Worm (Caenorhabditis elegans) whole organism, young adult: Measurements from ENCODE around the gene ten-1.
A peak's percentile ranks its signal among the peaks of the same experiment; 100 is the strongest.

Experiments
- C06A6.2 ChIP-seq: fragments of 200-800 bp; sonication (Bioruptor generic); conservative IDR thresholded peaks from 2 replicates; pipeline ENCODE4 v1.3.6; 2022; ENCODE audit warnings: missing genetic modification characterization, missing compliant biosample characterization
- C17E4.6 ChIP-seq: fragments of 200-800 bp; sonication (Bioruptor generic); IDR thresholded peaks from 2 replicates; pipeline ENCODE4 v1.3.6; 2022; ENCODE audit warnings: missing genetic modification reagents, missing genetic modification characterization, missing compliant biosample characterization
- F49E8.2 ChIP-seq: sonication (generic microtip); optimal IDR thresholded peaks from 3 replicates; lab custom pipeline; 2017; ENCODE audit warnings: missing genetic modification characterization, mild to moderate bottlenecking, missing compliant biosample characterization, antibody characterized with exemption, moderate library complexity; ENCODE audit not compliant: insufficient read depth
- K12H6.12 ChIP-seq: fragments of 200-800 bp; sonication (Bioruptor generic); optimal IDR thresholded peaks from 2 replicates; lab custom pipeline; 2018; ENCODE audit warnings: mild to moderate bottlenecking, missing genetic modification characterization, missing compliant biosample characterization
- Y53F4B.3 ChIP-seq: fragments of 200-800 bp; sonication (Bioruptor generic); IDR thresholded peaks from 2 replicates; pipeline ENCODE4 v1.3.6; 2022; ENCODE audit warnings: missing genetic modification reagents, missing genetic modification characterization, missing compliant biosample characterization
- Y53G8AR.9 ChIP-seq: fragments of 200-800 bp; sonication (Bioruptor generic); conservative IDR thresholded peaks from 2 replicates; pipeline ENCODE4 v1.3.6; 2022; ENCODE audit warnings: missing genetic modification reagents, missing genetic modification characterization, missing compliant biosample characterization
- Y67H2A.10 ChIP-seq: fragments of 200-800 bp; sonication (Bioruptor generic); conservative IDR thresholded peaks from 2 replicates; pipeline ENCODE4 v1.3.6; 2022; ENCODE audit warnings: missing genetic modification reagents, missing genetic modification characterization, missing compliant biosample characterization
- aptf-2 ChIP-seq: fragments of 200-800 bp; sonication (Bioruptor generic); conservative IDR thresholded peaks from 2 replicates; pipeline ENCODE4 v1.3.6; 2022; ENCODE audit warnings: missing genetic modification reagents, missing genetic modification characterization, missing compliant biosample characterization
- athp-1 ChIP-seq: sonication (generic microtip); optimal IDR thresholded peaks from 2 replicates; lab custom pipeline; 2017; ENCODE audit warnings: mild to moderate bottlenecking, missing genetic modification characterization, missing compliant biosample characterization
- ceh-100 ChIP-seq: fragments of 200-800 bp; sonication (Bioruptor generic); IDR thresholded peaks from 2 replicates; pipeline ENCODE4 v1.3.6; 2022; ENCODE audit warnings: missing genetic modification reagents, missing genetic modification characterization, missing compliant biosample characterization
- ceh-40 ChIP-seq: fragments of 200-800 bp; sonication (Bioruptor generic); IDR thresholded peaks from 2 replicates; pipeline ENCODE4 v1.3.6; 2022; ENCODE audit warnings: missing genetic modification characterization, missing compliant biosample characterization
- ceh-79 ChIP-seq: sonication (generic microtip); optimal IDR thresholded peaks from 2 replicates; lab custom pipeline; 2017; ENCODE audit warnings: mild to moderate bottlenecking, missing genetic modification characterization, missing compliant biosample characterization
- chd-7 ChIP-seq: sonication (generic microtip); optimal IDR thresholded peaks from 2 replicates; lab custom pipeline; 2016; ENCODE audit warnings: mild to moderate bottlenecking, missing genetic modification characterization, moderate library complexity, missing compliant biosample characterization
- dox-1 ChIP-seq: fragments of 200-800 bp; sonication (Bioruptor generic); IDR thresholded peaks from 2 replicates; pipeline ENCODE4 v1.3.6; 2022; ENCODE audit warnings: missing genetic modification reagents, missing genetic modification characterization, missing compliant biosample characterization
- dpff-1 ChIP-seq: sonication (generic microtip); optimal IDR thresholded peaks from 2 replicates; lab custom pipeline; 2017; ENCODE audit warnings: mild to moderate bottlenecking, missing genetic modification characterization, missing compliant biosample characterization
- efl-1 ChIP-seq: fragments of 150-350 bp; optimal IDR thresholded peaks from 2 replicates; lab custom pipeline; 2014; ENCODE audit warnings: missing biosample characterization, missing genetic modification reagents, missing genetic modification characterization
- egl-44 ChIP-seq: fragments of 200-800 bp; sonication (Bioruptor generic); IDR thresholded peaks from 2 replicates; pipeline ENCODE4 v1.3.6; 2022; ENCODE audit warnings: missing genetic modification reagents, missing genetic modification characterization, missing compliant biosample characterization
- egrh-3 ChIP-seq: fragments of 200-800 bp; sonication (Bioruptor generic); IDR thresholded peaks from 2 replicates; pipeline ENCODE4 v1.3.6; 2022; ENCODE audit warnings: missing genetic modification reagents, missing genetic modification characterization, missing compliant biosample characterization
- ets-4 ChIP-seq: fragments of 200-800 bp; sonication (Bioruptor generic); optimal IDR thresholded peaks from 2 replicates; lab custom pipeline; 2018; ENCODE audit warnings: mild to moderate bottlenecking, missing genetic modification characterization, missing compliant biosample characterization
- fkh-3 ChIP-seq: sonication (generic microtip); optimal IDR thresholded peaks from 2 replicates; lab custom pipeline; 2016; ENCODE audit warnings: mild to moderate bottlenecking, missing genetic modification characterization, missing compliant biosample characterization
- him-1 ChIP-seq: sonication (generic microtip); optimal IDR thresholded peaks from 2 replicates; lab custom pipeline; 2016; ENCODE audit warnings: missing genotype, missing genetic modification reagents, missing genetic modification characterization, missing compliant biosample characterization
- hmg-1.2 ChIP-seq: fragments of 200-800 bp; sonication (Bioruptor generic); IDR thresholded peaks from 2 replicates; pipeline ENCODE4 v1.3.6; 2022; ENCODE audit warnings: missing genetic modification reagents, missing genetic modification characterization, missing compliant biosample characterization
- let-526 ChIP-seq: fragments of 200-800 bp; sonication (Bioruptor generic); IDR thresholded peaks from 2 replicates; pipeline ENCODE4 v1.3.6; 2022; ENCODE audit warnings: missing genetic modification reagents, missing genetic modification characterization, missing compliant biosample characterization
- lin-26 ChIP-seq: fragments of 200-800 bp; sonication (Bioruptor generic); IDR thresholded peaks from 2 replicates; pipeline ENCODE4 v1.3.6; 2022; ENCODE audit warnings: missing genetic modification reagents, missing genetic modification characterization, missing compliant biosample characterization
- lir-1 ChIP-seq: fragments of 200-800 bp; sonication (Bioruptor generic); conservative IDR thresholded peaks from 2 replicates; pipeline ENCODE4 v1.3.6; 2022; ENCODE audit warnings: missing genetic modification reagents, missing genetic modification characterization, missing compliant biosample characterization
- lsy-27 ChIP-seq: sonication (generic microtip); optimal IDR thresholded peaks from 2 replicates; lab custom pipeline; 2017; ENCODE audit warnings: missing genetic modification characterization, mild to moderate bottlenecking, missing compliant biosample characterization, antibody characterized with exemption, missing genotype, borderline replicate concordance; ENCODE audit not compliant: insufficient read depth
- madf-3 ChIP-seq: fragments of 200-800 bp; sonication (Bioruptor generic); IDR thresholded peaks from 2 replicates; pipeline ENCODE4 v1.3.6; 2022; ENCODE audit warnings: missing genetic modification reagents, missing genetic modification characterization, missing compliant biosample characterization
- madf-8 ChIP-seq: fragments of 200-800 bp; sonication (Bioruptor generic); conservative IDR thresholded peaks from 2 replicates; pipeline ENCODE4 v1.3.6; 2022; ENCODE audit warnings: missing genetic modification reagents, missing genetic modification characterization, missing compliant biosample characterization
- mel-28 ChIP-seq: sonication (generic microtip); optimal IDR thresholded peaks from 2 replicates; lab custom pipeline; 2016; ENCODE audit warnings: borderline replicate concordance, mild to moderate bottlenecking, missing genetic modification characterization, missing compliant biosample characterization
- mxl-1 ChIP-seq: sonication (generic microtip); optimal IDR thresholded peaks from 2 replicates; lab custom pipeline; 2016; ENCODE audit warnings: missing genetic modification characterization, missing compliant biosample characterization
- nfya-2 ChIP-seq: fragments of 200-800 bp; sonication (Bioruptor generic); IDR thresholded peaks from 2 replicates; pipeline ENCODE4 v1.3.6; 2022; ENCODE audit warnings: missing genetic modification reagents, missing genetic modification characterization, missing compliant biosample characterization
- nhr-179 ChIP-seq: sonication (generic microtip); optimal IDR thresholded peaks from 2 replicates; lab custom pipeline; 2016; ENCODE audit warnings: mild to moderate bottlenecking, missing genetic modification characterization, missing compliant biosample characterization
- nhr-27 ChIP-seq: fragments of 200-800 bp; sonication (Bioruptor generic); optimal IDR thresholded peaks from 2 replicates; lab custom pipeline; 2018; ENCODE audit warnings: mild to moderate bottlenecking, missing genetic modification characterization, moderate library complexity, missing compliant biosample characterization
- rec-8 ChIP-seq, 2 experiments: sonication (generic microtip); optimal IDR thresholded peaks; 2 replicates each; lab custom pipeline; 2016; ENCODE audit warnings: mild to moderate bottlenecking in 2 of 2, missing genetic modification characterization in 2 of 2, missing genetic modification reagents in 2 of 2, missing genotype in 2 of 2, missing biosample characterization in 1 of 2, missing compliant biosample characterization in 1 of 2, moderate library complexity in 1 of 2
- repo-1 ChIP-seq: sonication (generic microtip); optimal IDR thresholded peaks from 2 replicates; lab custom pipeline; 2017; ENCODE audit warnings: mild to moderate bottlenecking, missing genetic modification characterization, missing compliant biosample characterization
- rpc-1 ChIP-seq, 2 experiments: fragments of 150-350 bp in 1 of 2; sonication (generic microtip) in 1 of 2; optimal IDR thresholded peaks; 2 replicates each; lab custom pipeline; 2014 to 2018; ENCODE audit warnings: missing biosample characterization in 1 of 2, missing genetic modification characterization in 1 of 2, missing genetic modification reagents in 1 of 2, missing genotype in 1 of 2
- tbp1 ChIP-seq: fragments of 200-800 bp; sonication (Bioruptor generic); optimal IDR thresholded peaks from 2 replicates; lab custom pipeline; 2018; ENCODE audit warnings: mild to moderate bottlenecking, missing genetic modification characterization, missing compliant biosample characterization
- tlf-1 ChIP-seq: fragments of 200-800 bp; sonication (Bioruptor generic); optimal IDR thresholded peaks from 2 replicates; lab custom pipeline; 2018; ENCODE audit warnings: mild to moderate bottlenecking, missing genetic modification characterization, missing compliant biosample characterization
- unc-130 ChIP-seq: sonication (generic microtip); optimal IDR thresholded peaks from 2 replicates; lab custom pipeline; 2016; ENCODE audit warnings: missing genetic modification reagents, missing genetic modification characterization, missing compliant biosample characterization
- zim-3 ChIP-seq: sonication (generic microtip); optimal IDR thresholded peaks from 2 replicates; lab custom pipeline; 2017; ENCODE audit warnings: mild to moderate bottlenecking, missing genetic modification characterization, moderate library complexity, missing compliant biosample characterization
- ztf-18 ChIP-seq: sonication (generic microtip); optimal IDR thresholded peaks from 2 replicates; lab custom pipeline; 2016; ENCODE audit warnings: missing genotype, mild to moderate bottlenecking, missing genetic modification characterization, missing compliant biosample characterization
- ztf-22 ChIP-seq: fragments of 200-800 bp; sonication (Bioruptor generic); optimal IDR thresholded peaks from 2 replicates; lab custom pipeline; 2018; ENCODE audit warnings: mild to moderate bottlenecking, missing genetic modification characterization, moderate library complexity, missing compliant biosample characterization
- ztf-25 ChIP-seq: fragments of 200-800 bp; sonication (Bioruptor generic); IDR thresholded peaks from 2 replicates; pipeline ENCODE4 v1.3.6; 2022; ENCODE audit warnings: missing genetic modification reagents, missing genetic modification characterization, missing compliant biosample characterization
- ztf-28 ChIP-seq: fragments of 200-800 bp; sonication (Bioruptor generic); IDR thresholded peaks from 2 replicates; pipeline ENCODE4 v1.3.6; 2022; ENCODE audit warnings: missing genetic modification reagents, missing genetic modification characterization, missing compliant biosample characterization
- ztf-6 ChIP-seq: fragments of 200-800 bp; sonication (Bioruptor generic); IDR thresholded peaks from 2 replicates; pipeline ENCODE4 v1.3.6; 2022; ENCODE audit warnings: missing genetic modification reagents, missing genetic modification characterization, missing compliant biosample characterization

Gene ten-1

DNA sequence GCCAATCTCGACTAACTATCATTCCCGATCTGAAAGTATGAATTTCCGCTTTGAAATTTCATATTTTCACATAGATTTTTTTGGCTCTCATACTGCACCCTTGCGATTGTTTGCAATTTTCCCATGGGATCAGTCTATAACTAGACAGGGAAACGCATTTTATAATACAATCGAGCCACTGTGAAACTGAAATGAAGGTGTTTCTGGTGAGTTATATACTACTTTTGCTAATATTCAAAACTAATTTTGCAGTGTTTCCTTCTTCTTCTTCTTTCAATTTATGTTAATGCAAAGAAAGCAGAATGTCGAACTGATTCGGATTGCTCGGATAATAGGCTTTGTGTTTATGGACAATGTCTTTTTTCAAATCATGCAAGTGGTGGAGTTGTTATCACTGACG, 65.2 kb downstream of the ten-1 start (continued):
- no peak for TF ChIP-seq unc-130

DNA sequence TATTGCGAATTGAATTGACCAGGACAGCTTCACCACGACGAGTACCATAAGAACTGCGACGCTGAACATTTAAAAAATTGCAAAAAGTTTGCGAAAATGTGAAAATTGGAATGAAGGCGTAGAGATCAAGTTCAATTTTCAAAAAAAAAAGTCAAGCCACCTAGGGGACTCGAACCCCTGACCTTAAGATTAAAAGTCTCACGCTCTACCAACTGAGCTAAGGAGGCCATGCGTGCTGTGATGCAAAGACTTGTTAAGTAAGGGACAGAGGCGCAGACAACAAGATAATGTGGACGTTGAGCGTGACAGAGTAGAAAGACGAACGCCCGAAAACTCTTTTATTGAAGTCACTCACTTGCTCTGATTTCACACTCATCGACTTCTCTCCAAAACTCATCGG, 66.8 kb downstream of the ten-1 start:
- TF ChIP-seq madf-8 (GFP tag; lab: Robert Waterston, UW) (0 out of 2 replicates have a peak, but pooled peaks have one; percentile 18), nhr-179 (tag; lab: Kevin White, UChicago) (no peak), him-1 (peak; percentile 43), egrh-3 (GFP tag; lab: Robert Waterston, UW) (peak; percentile 32; the same call in 1 of the 2 replicates), C06A6.2 (GFP tag; lab: Robert Waterston, UW) (peak; percentile 62), ets-4 (GFP tag; lab: Kevin White, UChicago) (no peak), tbp1 (GFP tag; lab: Kevin White, UChicago) (peak; percentile 99), rpc-1 (optimal IDR thresholded peaks at IDR 0.05; lab: Kevin White, UChicago) (peak; percentile 86), rpc-1 (tag; optimal IDR thresholded peaks at IDR 0.05; lab: Kevin White, UChicago) (peak; percentile 93), lir-1 (peak; percentile 38; the same call in 1 of the 2 replicates), lin-26 (peak; percentile 96), aptf-2 (GFP tag; lab: Robert Waterston, UW) (0 out of 2 replicates have a peak, but pooled peaks have one; percentile 30), ceh-79 (tag; lab: Kevin White, UChicago) (no peak), mxl-1 (tag; lab: Kevin White, UChicago) (peak; percentile 77), ztf-25 (peak; percentile 93), C17E4.6 (GFP tag; lab: Robert Waterston, UW) (no peak), let-526 (GFP tag; lab: Robert Waterston, UW) (peak; percentile 71; the same call in 1 of the 2 replicates), dox-1 (no peak; the same call in 1 of the 2 replicates), ztf-18 (tag; lab: Kevin White, UChicago) (peak; percentile 78), K12H6.12 (tag; lab: Kevin White, UChicago) (peak; percentile 53), rec-8 (tag; optimal IDR thresholded peaks at IDR 0.05; lab: Kevin White, UChicago) (peak; percentile 36 to 83), ztf-28 (peak; percentile 73), ceh-40 (GFP tag; lab: Robert Waterston, UW) (0 out of 2 replicates have a peak, but pooled peaks have one; percentile 62), hmg-1.2 (GFP tag; lab: Robert Waterston, UW) (peak; percentile 85), fkh-3 (tag; lab: Kevin White, UChicago) (peak; percentile 51), ztf-22 (GFP tag; lab: Kevin White, UChicago) (no peak), zim-3 (tag; lab: Kevin White, UChicago) (peak; percentile 47), nhr-27 (tag; lab: Kevin White, UChicago) (peak; percentile 40), madf-3 (GFP tag; lab: Robert Waterston, UW) (peak; percentile 77; the same call in 1 of the 2 replicates), Y53F4B.3 (GFP tag; lab: Robert Waterston, UW) (peak; percentile 83; the same call in 1 of the 2 replicates), ceh-100 (GFP tag; lab: Robert Waterston, UW) (0 out of 2 replicates have a peak, but pooled peaks have one; percentile 56), dpff-1 (tag; lab: Kevin White, UChicago) (no peak), tlf-1 (GFP tag; lab: Kevin White, UChicago) (peak; percentile 46), lsy-27 (tag; lab: Kevin White, UChicago) (peak; percentile 64), efl-1 (peak; percentile 30), mel-28 (tag; lab: Kevin White, UChicago) (no peak), Y53G8AR.9 (GFP tag; lab: Robert Waterston, UW) (peak; percentile 62; the same call in 1 of the 2 replicates), athp-1 (tag; lab: Kevin White, UChicago) (peak; percentile 63), chd-7 (tag; lab: Kevin White, UChicago) (peak; percentile 58), repo-1 (peak; percentile 54), ztf-6 (no peak), unc-130 (peak; percentile 75), Y67H2A.10 (GFP tag; lab: Robert Waterston, UW) (0 out of 2 replicates have a peak, but pooled peaks have one; percentile 38), nfya-2 (GFP tag; lab: Robert Waterston, UW) (no peak), egl-44 (GFP tag; lab: Robert Waterston, UW) (peak; percentile 70; the same call in 1 of the 2 replicates), F49E8.2 (tag; lab: Kevin White, UChicago) (peak; percentile 76)
